Comparison of ENCODE assay signal across 1 fruit fly cellular context in genomic region chr3L:165981-166788, dm6.
TF ChIP-seq lines count a peak whose summit lies in the region.

No protein-coding gene starts in this region.

TF ChIP-seq in whole organism, embryonic, 481 proteins besides CTCF, POLR2A, EP300 and RAD21 (continued from another document):
- TF ChIP-seq bcd (GFP tag; optimal IDR thresholded peaks at IDR 0.05; lab: Kevin White, UChicago) (peak; percentile 6), unpg (GFP tag; optimal IDR thresholded peaks at IDR 0.05; lab: Kevin White, UChicago) (peak; percentile 42), Hr78 (GFP tag; optimal IDR thresholded peaks at IDR 0.05; lab: Kevin White, UChicago) (peak in 1 of 2 experiments; percentile 99), lab (GFP tag; optimal IDR thresholded peaks at IDR 0.05; lab: Kevin White, UChicago) (peak; percentile 52), wdn (GFP tag; IDR thresholded peaks at IDR 0.05; lab: Robert Waterston, UW) (no peak), sima (GFP tag; optimal IDR thresholded peaks at IDR 0.05; lab: Kevin White, UChicago) (no peak), hkb (optimal IDR thresholded peaks at IDR 0.05; lab: Kevin White, UChicago) (no peak), hkb (GFP tag; IDR thresholded peaks at IDR 0.05; lab: Robert Waterston, UW) (0 out of 2 replicates have a peak, but pooled peaks have one; percentile 44), CG4707 (GFP tag; optimal IDR thresholded peaks at IDR 0.05; lab: Kevin White, UChicago) (no peak), MTF-1 (GFP tag; optimal IDR thresholded peaks at IDR 0.05; lab: Kevin White, UChicago; ENCODE audit: borderline replicate concordance) (no peak), ATbp (GFP tag; optimal IDR thresholded peaks at IDR 0.05; lab: Kevin White, UChicago) (peak; percentile 1), CG15696 (tag; optimal IDR thresholded peaks at IDR 0.05; lab: Kevin White, UChicago) (no peak), CG2199 (GFP tag; IDR thresholded peaks at IDR 0.05; lab: Robert Waterston, UW) (peak; percentile 78; the same call in 2 of the 3 replicates), nerfin-1 (tag; optimal IDR thresholded peaks at IDR 0.05; lab: Kevin White, UChicago) (no peak), Hr51 (GFP tag; optimal IDR thresholded peaks at IDR 0.05; lab: Kevin White, UChicago) (peak in 1 of 2 experiments; percentile 11), so (GFP tag; IDR thresholded peaks at IDR 0.05; lab: Robert Waterston, UW) (0 out of 3 replicates have a peak, but pooled peaks have one; percentile 32), CG15479 (GFP tag; optimal IDR thresholded peaks at IDR 0.05; lab: Kevin White, UChicago) (no peak), amos (GFP tag; IDR thresholded peaks at IDR 0.05; lab: Robert Waterston, UW; ENCODE audit: partially characterized antibody) (0 out of 2 replicates have a peak, but pooled peaks have one; percentile 20), tin (GFP tag; optimal IDR thresholded peaks at IDR 0.05; lab: Kevin White, UChicago) (peak; percentile 17), CG34422 (GFP tag; IDR thresholded peaks at IDR 0.05; lab: Robert Waterston, UW) (no peak), B-H2 (GFP tag; optimal IDR thresholded peaks at IDR 0.05; lab: Kevin White, UChicago) (no peak), ftz-f1 (GFP tag; optimal IDR thresholded peaks at IDR 0.05; lab: Kevin White, UChicago) (no peak), D (optimal IDR thresholded peaks at IDR 0.05; lab: Kevin White, UChicago) (no peak), D (GFP tag; optimal IDR thresholded peaks at IDR 0.05; lab: Kevin White, UChicago) (peak; percentile 27), seq (GFP tag; IDR thresholded peaks at IDR 0.05; lab: Robert Waterston, UW) (no peak), CG9797 (GFP tag; optimal IDR thresholded peaks at IDR 0.05; lab: Kevin White, UChicago) (no peak), Bteb2 (GFP tag; optimal IDR thresholded peaks at IDR 0.05; lab: Kevin White, UChicago) (no peak), CG4424 (GFP tag; optimal IDR thresholded peaks at IDR 0.05; lab: Kevin White, UChicago) (peak; percentile 54), CG12071 (GFP tag; optimal IDR thresholded peaks at IDR 0.05; lab: Kevin White, UChicago) (no peak), ato (GFP tag; IDR thresholded peaks at IDR 0.05; lab: Robert Waterston, UW; ENCODE audit: partially characterized antibody) (no peak), Six4 (GFP tag; optimal IDR thresholded peaks at IDR 0.05; lab: Kevin White, UChicago) (no peak), Elba2 (GFP tag; optimal IDR thresholded peaks at IDR 0.05; lab: Kevin White, UChicago) (no peak), lola (GFP tag; optimal IDR thresholded peaks at IDR 0.05; lab: Kevin White, UChicago) (peak in 1 of 3 experiments; percentile 34), tio (GFP tag; optimal IDR thresholded peaks at IDR 0.05; lab: Kevin White, UChicago) (no peak), tgo (GFP tag; IDR thresholded peaks at IDR 0.05; lab: Robert Waterston, UW) (no peak), sens (GFP tag; lab: Kevin White, UChicago) (peak; percentile 61), CG10366 (GFP tag; IDR thresholded peaks at IDR 0.05; lab: Robert Waterston, UW) (0 out of 2 replicates have a peak, but pooled peaks have one; percentile 11), CG30403 (GFP tag; optimal IDR thresholded peaks at IDR 0.05; lab: Kevin White, UChicago) (peak; percentile 8), dimm (GFP tag; IDR thresholded peaks at IDR 0.05; lab: Robert Waterston, UW) (no peak), fu2 (GFP tag; optimal IDR thresholded peaks at IDR 0.05; lab: Kevin White, UChicago) (peak; percentile 11), Blimp-1 (GFP tag; optimal IDR thresholded peaks at IDR 0.05; lab: Kevin White, UChicago) (peak; percentile 51), stc (GFP tag; IDR thresholded peaks at IDR 0.05; lab: Robert Waterston, UW) (0 out of 2 replicates have a peak, but pooled peaks have one; percentile 22), dan (GFP tag; IDR thresholded peaks at IDR 0.05; lab: Robert Waterston, UW) (no peak), Asciz (GFP tag; optimal IDR thresholded peaks at IDR 0.05; lab: Kevin White, UChicago) (peak; percentile 31), Myb (GFP tag; optimal IDR thresholded peaks at IDR 0.05; lab: Kevin White, UChicago) (no peak), trem (tag; optimal IDR thresholded peaks at IDR 0.05; lab: Kevin White, UChicago) (peak; percentile 20), gt (GFP tag; IDR thresholded peaks at IDR 0.05; lab: Robert Waterston, UW) (no peak), Gug (GFP tag; IDR thresholded peaks at IDR 0.05; lab: Robert Waterston, UW) (no peak), row (GFP tag; IDR thresholded peaks at IDR 0.05; lab: Robert Waterston, UW) (0 out of 3 replicates have a peak, but pooled peaks have one; percentile 24), slp2 (GFP tag; optimal IDR thresholded peaks at IDR 0.05; lab: Kevin White, UChicago) (peak; percentile 21), dmrt11E (tag; optimal IDR thresholded peaks at IDR 0.05; lab: Kevin White, UChicago) (peak; percentile 41), CG6254 (GFP tag; optimal IDR thresholded peaks at IDR 0.05; lab: Kevin White, UChicago) (peak; percentile 2), MBD-R2 (GFP tag; IDR thresholded peaks at IDR 0.05; lab: Robert Waterston, UW) (no peak), CG12391 (tag; optimal IDR thresholded peaks at IDR 0.05; lab: Kevin White, UChicago) (peak; percentile 42), Mad (GFP tag; optimal IDR thresholded peaks at IDR 0.05; lab: Kevin White, UChicago) (no peak), Fer2 (tag; optimal IDR thresholded peaks at IDR 0.05; lab: Kevin White, UChicago) (no peak), pros (GFP tag; optimal IDR thresholded peaks at IDR 0.05; lab: Kevin White, UChicago) (peak; percentile 35), exex (tag; optimal IDR thresholded peaks at IDR 0.05; lab: Kevin White, UChicago) (no peak), CG5953 (GFP tag; IDR thresholded peaks at IDR 0.05; lab: Robert Waterston, UW) (no peak), Hr39 (optimal IDR thresholded peaks at IDR 0.05; lab: Kevin White, UChicago) (no peak), Hand (GFP tag; optimal IDR thresholded peaks at IDR 0.05; lab: Kevin White, UChicago) (no peak), CG9817 (tag; optimal IDR thresholded peaks at IDR 0.05; lab: Kevin White, UChicago) (no peak), CG2875 (GFP tag; optimal IDR thresholded peaks at IDR 0.05; lab: Kevin White, UChicago) (peak; percentile 3), cwo (GFP tag; optimal IDR thresholded peaks at IDR 0.05; lab: Kevin White, UChicago) (no peak), CG31388 (GFP tag; optimal IDR thresholded peaks at IDR 0.05; lab: Kevin White, UChicago) (no peak), nau (GFP tag; optimal IDR thresholded peaks at IDR 0.05; lab: Kevin White, UChicago) (no peak), phol (tag; optimal IDR thresholded peaks at IDR 0.05; lab: Kevin White, UChicago) (peak; percentile 30), kay (GFP tag; optimal IDR thresholded peaks at IDR 0.05; lab: Kevin White, UChicago) (no peak), cas (GFP tag; IDR thresholded peaks at IDR 0.05; lab: Robert Waterston, UW) (no peak), bsh (GFP tag; optimal IDR thresholded peaks at IDR 0.05; lab: Kevin White, UChicago) (peak; percentile 33 to 46), Med (GFP tag; lab: Kevin White, UChicago) (peak; percentile 60), CG13894 (tag; optimal IDR thresholded peaks at IDR 0.05; lab: Kevin White, UChicago) (no peak), mld (GFP tag; IDR thresholded peaks at IDR 0.05; lab: Robert Waterston, UW; ENCODE audit: partially characterized antibody) (no peak), E2f2 (GFP tag; IDR thresholded peaks at IDR 0.05; lab: Robert Waterston, UW) (0 out of 2 replicates have a peak, but pooled peaks have one; percentile 17), CG9215 (GFP tag; IDR thresholded peaks at IDR 0.05; lab: Robert Waterston, UW) (no peak), Kr (GFP tag; optimal IDR thresholded peaks at IDR 0.05; lab: Kevin White, UChicago) (no peak), zen2 (GFP tag; IDR thresholded peaks at IDR 0.05; lab: Robert Waterston, UW; ENCODE audit: partially characterized antibody) (no peak), CG6654 (GFP tag; optimal IDR thresholded peaks at IDR 0.05; lab: Kevin White, UChicago) (no peak), CG32772 (GFP tag; IDR thresholded peaks at IDR 0.05; lab: Robert Waterston, UW) (no peak), CG8478 (optimal IDR thresholded peaks at IDR 0.05; lab: Kevin White, UChicago) (no peak), CG42726 (GFP tag; IDR thresholded peaks at IDR 0.05; lab: Robert Waterston, UW; ENCODE audit: partially characterized antibody) (no peak), insv (GFP tag; optimal IDR thresholded peaks at IDR 0.05; lab: Kevin White, UChicago) (no peak), Side (GFP tag; optimal IDR thresholded peaks at IDR 0.05; lab: Kevin White, UChicago) (peak; percentile 4), CG10979 (tag; optimal IDR thresholded peaks at IDR 0.05; lab: Kevin White, UChicago) (peak; percentile 60), az2 (GFP tag; optimal IDR thresholded peaks at IDR 0.05; lab: Kevin White, UChicago) (no peak), Sry-β (GFP tag; optimal IDR thresholded peaks at IDR 0.05; lab: Kevin White, UChicago) (no peak), CG2678 (tag; optimal IDR thresholded peaks at IDR 0.05; lab: Kevin White, UChicago) (peak; percentile 36), gcm (GFP tag; optimal IDR thresholded peaks at IDR 0.05; lab: Kevin White, UChicago) (peak; percentile 26), CG17829 (tag; optimal IDR thresholded peaks at IDR 0.05; lab: Kevin White, UChicago) (peak; percentile 7), sens-2 (GFP tag; IDR thresholded peaks at IDR 0.05; lab: Robert Waterston, UW) (no peak), TFAM (GFP tag; optimal IDR thresholded peaks at IDR 0.05; lab: Kevin White, UChicago) (no peak), crol (GFP tag; IDR thresholded peaks at IDR 0.05; lab: Robert Waterston, UW) (no peak), usp (GFP tag; optimal IDR thresholded peaks at IDR 0.05; lab: Kevin White, UChicago) (no peak), CG13424 (tag; optimal IDR thresholded peaks at IDR 0.05; lab: Kevin White, UChicago) (peak; percentile 27), CG10654 (GFP tag; optimal IDR thresholded peaks at IDR 0.05; lab: Kevin White, UChicago) (peak; percentile 1), Trl (optimal IDR thresholded peaks at IDR 0.05; lab: Kevin White, UChicago) (no peak), Trl (GFP tag; optimal IDR thresholded peaks at IDR 0.05; lab: Kevin White, UChicago) (peak; percentile 2), CG17361 (GFP tag; IDR thresholded peaks at IDR 0.05; lab: Robert Waterston, UW) (no peak), HLH3B (GFP tag; IDR thresholded peaks at IDR 0.05; lab: Robert Waterston, UW) (no peak), nom (GFP tag; optimal IDR thresholded peaks at IDR 0.05; lab: Kevin White, UChicago) (peak; percentile 29), ranshi (GFP tag; IDR thresholded peaks at IDR 0.05; lab: Robert Waterston, UW) (no peak), CG6854 (GFP tag; optimal IDR thresholded peaks at IDR 0.05; lab: Kevin White, UChicago) (no peak), HHEX (GFP tag; optimal IDR thresholded peaks at IDR 0.05; lab: Kevin White, UChicago) (no peak), Ada2b (GFP tag; IDR thresholded peaks at IDR 0.05; lab: Robert Waterston, UW) (no peak), CG3281 (GFP tag; optimal IDR thresholded peaks at IDR 0.05; lab: Kevin White, UChicago) (peak; percentile 23), otp (GFP tag; IDR thresholded peaks at IDR 0.05; lab: Robert Waterston, UW) (peak; percentile 44; the same call in 1 of the 3 replicates), klu (GFP tag; IDR thresholded peaks at IDR 0.05; lab: Robert Waterston, UW) (no peak), CG31441 (GFP tag; IDR thresholded peaks at IDR 0.05; lab: Robert Waterston, UW) (peak; percentile 30; the same call in 1 of the 2 replicates)
